Fruit fly (Drosophila melanogaster) whole organism, embryonic: ENCODE results near the gene Mur2B.

Experiments used
- Adf1 ChIP-seq: fragments of 200-800 bp; sonication (Bioruptor generic); IDR thresholded peaks from 2 replicates; pipeline ENCODE4 v1.3.6; 2022; ENCODE audit warnings: missing biosample characterization, missing genetic modification characterization
- Aef1 ChIP-seq: fragments of 200-800 bp; sonication (Bioruptor generic); IDR thresholded peaks from 3 replicates; pipeline ENCODE4 v1.3.6; 2022; ENCODE audit warnings: missing biosample characterization, missing genetic modification characterization
- Antp ChIP-seq: fragments of 200-800 bp; sonication (Bioruptor generic); optimal IDR thresholded peaks from 3 replicates; lab custom pipeline; 2016; ENCODE audit warnings: missing biosample characterization, missing genetic modification characterization
- Atf6 ChIP-seq: fragments of 200-800 bp; sonication (Bioruptor generic); IDR thresholded peaks from 2 replicates; pipeline ENCODE4 v1.3.6; 2022; ENCODE audit warnings: missing biosample characterization, missing genetic modification characterization
- Bdp1 ChIP-seq: fragments of 200-800 bp; sonication (Bioruptor generic); optimal IDR thresholded peaks from 3 replicates; lab custom pipeline; 2016; ENCODE audit warnings: missing biosample characterization, missing genetic modification characterization
- Bteb2 ChIP-seq: fragments of 200-800 bp; sonication (Bioruptor generic); optimal IDR thresholded peaks from 2 replicates; lab custom pipeline; 2016; ENCODE audit warnings: missing biosample characterization, missing genetic modification characterization
- CG10321 ChIP-seq: fragments of 200-800 bp; sonication (Bioruptor generic); IDR thresholded peaks from 2 replicates; pipeline ENCODE4 v1.3.6; 2022; ENCODE audit warnings: missing biosample characterization, missing genetic modification characterization
- CG10654 ChIP-seq: fragments of 200-800 bp; sonication (Bioruptor generic); optimal IDR thresholded peaks from 2 replicates; lab custom pipeline; 2016; ENCODE audit warnings: missing biosample characterization, missing genetic modification characterization
- CG10959 ChIP-seq: fragments of 200-800 bp; sonication (Bioruptor generic); IDR thresholded peaks from 2 replicates; pipeline ENCODE4 v1.3.6; 2022; ENCODE audit warnings: missing biosample characterization, missing genetic modification characterization
- CG11456 ChIP-seq: fragments of 200-800 bp; sonication (Bioruptor generic); IDR thresholded peaks from 3 replicates; pipeline ENCODE4 v1.3.6; 2022; ENCODE audit warnings: missing biosample characterization, missing genetic modification characterization
- CG12236 ChIP-seq: fragments of 200-800 bp; sonication (Bioruptor generic); optimal IDR thresholded peaks from 2 replicates; lab custom pipeline; 2016; ENCODE audit warnings: missing biosample characterization, missing genetic modification characterization
- CG12391 ChIP-seq: fragments of 200-800 bp; sonication (Bioruptor generic); optimal IDR thresholded peaks from 3 replicates; lab custom pipeline; 2018; ENCODE audit warnings: missing biosample characterization, mild to moderate bottlenecking, missing genetic modification characterization, moderate library complexity
- CG13624 ChIP-seq: fragments of 200-800 bp; sonication (Bioruptor generic); optimal IDR thresholded peaks from 2 replicates; lab custom pipeline; 2016; ENCODE audit warnings: missing biosample characterization, missing genetic modification characterization
- CG1529 ChIP-seq: fragments of 200-800 bp; sonication (Bioruptor generic); optimal IDR thresholded peaks from 3 replicates; lab custom pipeline; 2018; ENCODE audit warnings: missing biosample characterization, missing genetic modification characterization
- CG17568 ChIP-seq: fragments of 200-800 bp; sonication (Bioruptor generic); optimal IDR thresholded peaks from 2 replicates; lab custom pipeline; 2018; ENCODE audit warnings: missing biosample characterization, mild to moderate bottlenecking, missing genetic modification characterization, moderate library complexity
- CG17802 ChIP-seq: fragments of 200-800 bp; sonication (Bioruptor generic); optimal IDR thresholded peaks from 2 replicates; lab custom pipeline; 2018; ENCODE audit warnings: missing biosample characterization, mild to moderate bottlenecking, missing genetic modification characterization, moderate library complexity
- CG18476 ChIP-seq: fragments of 200-800 bp; sonication (Bioruptor generic); optimal IDR thresholded peaks from 2 replicates; lab custom pipeline; 2016; ENCODE audit warnings: missing biosample characterization, mild to moderate bottlenecking, missing genetic modification characterization
- CG2889 ChIP-seq: fragments of 200-800 bp; sonication (Bioruptor generic); IDR thresholded peaks from 3 replicates; pipeline ENCODE4 v1.3.6; 2022; ENCODE audit warnings: missing biosample characterization, missing genetic modification characterization
- CG7745 ChIP-seq: fragments of 200-800 bp; sonication (Bioruptor generic); optimal IDR thresholded peaks from 2 replicates; lab custom pipeline; 2018; ENCODE audit warnings: missing biosample characterization, mild to moderate bottlenecking, missing genetic modification characterization, moderate library complexity
- CG9817 ChIP-seq: fragments of 200-800 bp; sonication (Bioruptor generic); optimal IDR thresholded peaks from 2 replicates; lab custom pipeline; 2018; ENCODE audit warnings: missing biosample characterization, mild to moderate bottlenecking, missing genetic modification characterization, moderate library complexity
- Elba2 ChIP-seq: fragments of 200-800 bp; sonication (Bioruptor generic); optimal IDR thresholded peaks from 3 replicates; lab custom pipeline; 2016; ENCODE audit warnings: missing biosample characterization, missing genetic modification characterization
- HmgD ChIP-seq: fragments of 200-800 bp; sonication (Bioruptor generic); optimal IDR thresholded peaks from 3 replicates; lab custom pipeline; 2016; ENCODE audit warnings: missing biosample characterization, missing genetic modification characterization
- Jarid2 ChIP-seq: fragments of 200-800 bp; sonication (Bioruptor generic); optimal IDR thresholded peaks from 3 replicates; lab custom pipeline; 2017; ENCODE audit warnings: mild to moderate bottlenecking, missing biosample characterization, missing genetic modification reagents, missing genetic modification characterization
- al ChIP-seq: fragments of 200-800 bp; sonication (Bioruptor generic); IDR thresholded peaks from 2 replicates; pipeline ENCODE4 v1.3.6; 2022; ENCODE audit warnings: missing biosample characterization, missing genetic modification characterization
- bsh ChIP-seq, 2 experiments: fragments of 200-800 bp; sonication (Bioruptor generic); optimal IDR thresholded peaks; 2 replicates each; lab custom pipeline; 2017 to 2018; ENCODE audit warnings: mild to moderate bottlenecking in 2 of 2, missing biosample characterization in 2 of 2, missing genetic modification characterization in 2 of 2, moderate library complexity in 1 of 2
- croc ChIP-seq: fragments of 200-800 bp; sonication (Bioruptor generic); conservative IDR thresholded peaks from 3 replicates; pipeline ENCODE4 v1.3.6; 2022; ENCODE audit warnings: missing biosample characterization, missing genetic modification characterization
- da ChIP-seq: fragments of 200-800 bp; sonication (Bioruptor generic); optimal IDR thresholded peaks from 2 replicates; lab custom pipeline; 2016; ENCODE audit warnings: missing biosample characterization, missing genetic modification characterization
- emc ChIP-seq: fragments of 200-800 bp; sonication (Bioruptor generic); optimal IDR thresholded peaks from 2 replicates; lab custom pipeline; 2016; ENCODE audit warnings: missing biosample characterization, missing genetic modification characterization
- ewg ChIP-seq: fragments of 200-800 bp; sonication (Bioruptor generic); optimal IDR thresholded peaks from 3 replicates; lab custom pipeline; 2017; ENCODE audit warnings: mild to moderate bottlenecking, missing biosample characterization, missing genetic modification reagents, missing genetic modification characterization
- gcm2 ChIP-seq: fragments of 200-800 bp; sonication (Bioruptor generic); optimal IDR thresholded peaks from 2 replicates; lab custom pipeline; 2016; ENCODE audit warnings: missing biosample characterization, missing genetic modification characterization
- gem ChIP-seq: fragments of 200-800 bp; sonication (Bioruptor generic); optimal IDR thresholded peaks from 2 replicates; lab custom pipeline; 2019; ENCODE audit warnings: missing biosample characterization, mild to moderate bottlenecking, missing genetic modification characterization, moderate library complexity
- gfzf ChIP-seq: fragments of 200-800 bp; sonication (Bioruptor generic); optimal IDR thresholded peaks from 2 replicates; lab custom pipeline; 2016; ENCODE audit warnings: missing biosample characterization, mild to moderate bottlenecking, missing genetic modification characterization, moderate library complexity
- hkb ChIP-seq, 2 experiments: fragments of 200-800 bp in 1 of 2; fragments of >200 bp in 1 of 2; sonication (Bioruptor generic) in 1 of 2; IDR thresholded peaks in 1 of 2; optimal IDR thresholded peaks in 1 of 2; 2 replicates each; pipeline versions ENCODE4 v1.3.6 to Lab custom; 2017 to 2022; ENCODE audit warnings: missing biosample characterization in 1 of 2, missing genetic modification characterization in 1 of 2
- mirr ChIP-seq: fragments of 200-800 bp; sonication (Bioruptor generic); optimal IDR thresholded peaks from 3 replicates; lab custom pipeline; 2018; ENCODE audit warnings: missing biosample characterization, mild to moderate bottlenecking, missing genetic modification characterization
- nom ChIP-seq: fragments of 200-800 bp; sonication (Bioruptor generic); optimal IDR thresholded peaks from 2 replicates; lab custom pipeline; 2017; ENCODE audit warnings: missing biosample characterization, missing genetic modification characterization, mild to moderate bottlenecking, moderate library complexity, missing genetic modification reagents
- oc ChIP-seq: fragments of 200-800 bp; sonication (Bioruptor generic); optimal IDR thresholded peaks from 2 replicates; lab custom pipeline; 2018; ENCODE audit warnings: missing biosample characterization, mild to moderate bottlenecking, missing genetic modification characterization, moderate library complexity
- pho ChIP-seq: fragments of 200-800 bp; sonication (Bioruptor generic); optimal IDR thresholded peaks from 2 replicates; lab custom pipeline; 2016; ENCODE audit warnings: missing biosample characterization, missing genetic modification characterization
- prd ChIP-seq, 3 experiments: fragments of >200 bp in 2 of 3; fragments of 200-800 bp in 1 of 3; sonication (Bioruptor generic) in 1 of 3; optimal IDR thresholded peaks in 2 of 3; IDR thresholded peaks in 1 of 3; 2 replicates in 2 of 3; 3 replicates in 1 of 3; pipeline versions ENCODE4 v1.3.6 to Lab custom; 2017 to 2022; ENCODE audit warnings: missing biosample characterization in 1 of 3, missing genetic modification characterization in 1 of 3
- pros ChIP-seq: fragments of 200-800 bp; sonication (Bioruptor generic); optimal IDR thresholded peaks from 3 replicates; lab custom pipeline; 2019; ENCODE audit warnings: missing biosample characterization, mild to moderate bottlenecking, missing genetic modification characterization, moderate library complexity
- pzg ChIP-seq: fragments of 200-800 bp; sonication (Bioruptor generic); optimal IDR thresholded peaks from 3 replicates; lab custom pipeline; 2018; ENCODE audit warnings: missing biosample characterization, mild to moderate bottlenecking, missing genetic modification characterization, moderate library complexity
- run ChIP-seq: fragments of 200-800 bp; sonication (Bioruptor generic); optimal IDR thresholded peaks from 3 replicates; lab custom pipeline; 2018; ENCODE audit warnings: missing biosample characterization, mild to moderate bottlenecking, missing genetic modification characterization
- sens-2 ChIP-seq: fragments of 200-800 bp; sonication (Bioruptor generic); IDR thresholded peaks from 2 replicates; pipeline ENCODE4 v1.3.6; 2022; ENCODE audit warnings: missing biosample characterization, missing genetic modification characterization
- stc ChIP-seq: fragments of 200-800 bp; sonication (Bioruptor generic); IDR thresholded peaks from 2 replicates; pipeline ENCODE4 v1.3.6; 2022; ENCODE audit warnings: missing biosample characterization, missing genetic modification characterization
- sug ChIP-seq: fragments of 200-800 bp; optimal IDR thresholded peaks from 2 replicates; lab custom pipeline; 2019; ENCODE audit warnings: missing biosample characterization, mild to moderate bottlenecking, missing genetic modification characterization, moderate library complexity
- trh ChIP-seq: fragments of 200-800 bp; sonication (Bioruptor generic); optimal IDR thresholded peaks from 2 replicates; lab custom pipeline; 2016; ENCODE audit warnings: missing biosample characterization, missing genetic modification characterization
- ttk ChIP-seq: fragments of 200-800 bp; sonication (Bioruptor generic); IDR thresholded peaks from 2 replicates; pipeline ENCODE4 v2.1.2; 2022; ENCODE audit warnings: missing biosample characterization, missing genetic modification characterization
- vfl ChIP-seq: fragments of 200-800 bp; sonication (Bioruptor generic); optimal IDR thresholded peaks from 2 replicates; lab custom pipeline; 2016; ENCODE audit warnings: missing biosample characterization, missing genetic modification characterization
- zen ChIP-seq: fragments of 200-800 bp; sonication (Bioruptor generic); optimal IDR thresholded peaks from 3 replicates; lab custom pipeline; 2018; ENCODE audit warnings: missing biosample characterization, mild to moderate bottlenecking, missing genetic modification characterization, moderate library complexity
- zfh1 ChIP-seq: fragments of 200-800 bp; sonication (Bioruptor generic); IDR thresholded peaks from 3 replicates; pipeline ENCODE4 v1.3.6; 2022; ENCODE audit warnings: missing biosample characterization, missing genetic modification characterization

Mur2B gene

dm6 chrX:1580328-1580727, 88.3 kb downstream of the Mur2B start (continued):
- no peak for TF ChIP-seq CG17802
- no peak for TF ChIP-seq CG13624
- no peak for TF ChIP-seq prd (optimal IDR thresholded peaks at IDR 0.05; lab: Kevin White, UChicago)
- TF ChIP-seq prd (GFP tag; IDR thresholded peaks at IDR 0.05; lab: Robert Waterston, UW) = peak; percentile 9; the same call in 1 of the 3 replicates
- TF ChIP-seq emc (GFP tag; lab: Kevin White, UChicago) = no peak
- TF ChIP-seq Elba2 = no peak
- TF ChIP-seq trh (GFP tag; lab: Kevin White, UChicago) = no peak
- TF ChIP-seq mirr (GFP tag; lab: Kevin White, UChicago) = no peak
- no peak for TF ChIP-seq pros (GFP tag; lab: Kevin White, UChicago)
- TF ChIP-seq Aef1 = no peak
- TF ChIP-seq HmgD = no peak
- peak; percentile 22; the same call in 1 of the 2 replicates for TF ChIP-seq Adf1 (GFP tag; lab: Robert Waterston, UW)
- no peak for TF ChIP-seq Bdp1 (GFP tag; lab: Kevin White, UChicago)
- no peak for TF ChIP-seq hkb (optimal IDR thresholded peaks at IDR 0.05; lab: Kevin White, UChicago)
- TF ChIP-seq hkb (GFP tag; IDR thresholded peaks at IDR 0.05; lab: Robert Waterston, UW) = 0 out of 2 replicates have a peak, but pooled peaks have one; percentile 21
- TF ChIP-seq Antp = no peak
- TF ChIP-seq ewg (GFP tag; lab: Kevin White, UChicago) = no peak
- no peak for TF ChIP-seq pzg (GFP tag; lab: Kevin White, UChicago)
- TF ChIP-seq CG10959 = no peak
- TF ChIP-seq gfzf = no peak
- no peak for TF ChIP-seq zfh1
- no peak for TF ChIP-seq run (tag; lab: Kevin White, UChicago)
- TF ChIP-seq CG7745 (tag; lab: Kevin White, UChicago) = no peak
- no peak for TF ChIP-seq Atf6
- TF ChIP-seq CG12236 (GFP tag; lab: Kevin White, UChicago) = no peak
- no peak for TF ChIP-seq CG10654 (GFP tag; lab: Kevin White, UChicago)
- TF ChIP-seq oc (tag; lab: Kevin White, UChicago) = no peak
- no peak for TF ChIP-seq zen (tag; lab: Kevin White, UChicago)
- TF ChIP-seq gcm2 = no peak
- no peak for TF ChIP-seq stc
- no peak for TF ChIP-seq nom (GFP tag; lab: Kevin White, UChicago)
- no peak for TF ChIP-seq vfl
- no peak for TF ChIP-seq bsh (GFP tag; optimal IDR thresholded peaks at IDR 0.05; lab: Kevin White, UChicago)
- TF ChIP-seq pho (GFP tag; lab: Kevin White, UChicago) = no peak
- TF ChIP-seq gem = peak; percentile 29
- TF ChIP-seq Bteb2 = no peak
- no peak for TF ChIP-seq al (GFP tag; lab: Robert Waterston, UW)
- no peak for TF ChIP-seq CG12391 (tag; lab: Kevin White, UChicago)
- no peak for TF ChIP-seq CG11456 (GFP tag; lab: Robert Waterston, UW)
- no peak for TF ChIP-seq croc (GFP tag; lab: Robert Waterston, UW)
- no peak for TF ChIP-seq CG2889 (GFP tag; lab: Robert Waterston, UW)
- TF ChIP-seq ttk (GFP tag; lab: Robert Waterston, UW) = no peak
- no peak for TF ChIP-seq CG17568 (GFP tag; lab: Kevin White, UChicago)
- TF ChIP-seq CG1529 (GFP tag; lab: Kevin White, UChicago) = no peak
- no peak for TF ChIP-seq sens-2 (GFP tag; lab: Robert Waterston, UW)
- no peak for TF ChIP-seq Jarid2
- no peak for TF ChIP-seq CG10321 (GFP tag; lab: Robert Waterston, UW)
- no peak for TF ChIP-seq da
- no peak for TF ChIP-seq CG18476 (GFP tag; lab: Kevin White, UChicago)
- TF ChIP-seq sug = no peak
- no peak for TF ChIP-seq CG9817
- TF ChIP-seq, all 482 proteins: peak for 27
